Worm (Caenorhabditis elegans): Measurements from ENCODE around the gene Y19D2B.1.

Y19D2B.1 gene

ce11 chrII:10930678-10931650, 8.2 kb upstream of the Y19D2B.1 start:
- no peak for TF ChIP-seq ref-1 (GFP tag; conservative IDR thresholded peaks at IDR 0.05)

- TF ChIP-seq cog-1 (tag; optimal IDR thresholded peaks at IDR 0.05): no peak
- TF ChIP-seq med-1 (GFP tag; optimal IDR thresholded peaks at IDR 0.05; ENCODE audit: insufficient read depth): no peak
- TF ChIP-seq tab-1 (GFP tag; IDR thresholded peaks at IDR 0.05): no peak
- no peak for TF ChIP-seq flt-1 (GFP tag; IDR thresholded peaks at IDR 0.05)
- no peak for TF ChIP-seq T22C8.4 (GFP tag; IDR thresholded peaks at IDR 0.05)
- TF ChIP-seq ref-1 (GFP tag; conservative IDR thresholded peaks at IDR 0.05): no peak
- no peak for TF ChIP-seq ztf-23 (GFP tag; IDR thresholded peaks at IDR 0.05)
- TF ChIP-seq ztf-29 (GFP tag; IDR thresholded peaks at IDR 0.05): no peak
- no peak for TF ChIP-seq klf-2 (GFP tag; conservative IDR thresholded peaks at IDR 0.05)
Measured at ce11 chrII:10925804-10926570, 3.2 kb upstream of the Y19D2B.1 start, which contains the start of gene metr-1. Gene metr-1, plus strand, starts transcription at chrII:10926561.

DNA sequence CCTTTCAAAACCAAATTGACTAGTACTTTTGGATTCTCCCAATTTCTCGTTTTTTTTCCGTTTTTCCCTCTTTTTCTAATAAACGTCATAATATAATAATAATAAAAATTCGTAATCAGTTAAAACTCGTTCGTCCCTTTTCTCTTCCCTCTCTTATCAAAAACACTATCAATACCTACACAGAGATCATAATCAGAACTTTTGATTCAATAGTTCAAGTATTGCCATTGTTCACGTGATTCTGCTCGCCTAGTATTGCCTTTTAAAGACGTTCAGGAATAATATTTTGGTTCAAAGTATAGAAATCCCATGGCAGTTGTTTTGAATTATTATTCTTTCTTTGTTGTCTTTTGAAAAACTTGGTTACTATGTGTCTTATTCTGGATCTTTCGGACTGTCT, 1.9 kb upstream of the Y19D2B.1 start:
- TF ChIP-seq ztf-29 (GFP tag; IDR thresholded peaks at IDR 0.05): no peak
- no peak for TF ChIP-seq tab-1 (GFP tag; IDR thresholded peaks at IDR 0.05)
- TF ChIP-seq ztf-23 (GFP tag; IDR thresholded peaks at IDR 0.05): no peak
- no peak for TF ChIP-seq cog-1 (tag; optimal IDR thresholded peaks at IDR 0.05)
- TF ChIP-seq ref-1 (GFP tag; conservative IDR thresholded peaks at IDR 0.05): no peak
- no peak for TF ChIP-seq med-1 (GFP tag; optimal IDR thresholded peaks at IDR 0.05; ENCODE audit: insufficient read depth)
- no peak for TF ChIP-seq klf-2 (GFP tag; conservative IDR thresholded peaks at IDR 0.05)
- no peak for TF ChIP-seq T22C8.4 (GFP tag; IDR thresholded peaks at IDR 0.05)
- TF ChIP-seq flt-1 (GFP tag; IDR thresholded peaks at IDR 0.05): no peak

DNA sequence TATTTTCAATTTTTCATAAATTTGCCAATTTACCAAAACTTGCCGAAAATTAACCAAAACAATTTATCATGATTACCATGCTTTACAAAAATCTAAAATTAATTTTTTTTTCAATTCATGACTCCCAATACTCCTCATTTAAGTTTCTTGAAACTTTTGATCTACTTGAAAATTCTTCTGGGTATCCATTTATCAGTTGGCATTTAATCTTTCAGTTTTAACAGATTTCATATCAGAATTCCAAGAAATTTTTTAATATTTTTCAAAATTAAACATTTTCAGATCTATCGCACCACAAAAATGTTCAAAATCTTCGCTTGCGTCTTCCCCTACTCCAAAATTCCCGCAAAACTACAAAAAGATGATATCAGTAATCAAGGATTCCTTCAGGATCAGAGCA, 1.2 kb upstream of the Y19D2B.1 start, which contains the start of gene Y19D2B.2:
Y19D2B.2 (plus strand) TSS at position 301 of the 400 bp plus-strand sequence.
- TF ChIP-seq ztf-29 (GFP tag; IDR thresholded peaks at IDR 0.05) (no peak), T22C8.4 (GFP tag; IDR thresholded peaks at IDR 0.05) (no peak), ref-1 (GFP tag; conservative IDR thresholded peaks at IDR 0.05) (no peak), med-1 (GFP tag; optimal IDR thresholded peaks at IDR 0.05; ENCODE audit: insufficient read depth) (no peak), flt-1 (GFP tag; IDR thresholded peaks at IDR 0.05) (no peak), ztf-23 (GFP tag; IDR thresholded peaks at IDR 0.05) (no peak), tab-1 (GFP tag; IDR thresholded peaks at IDR 0.05) (no peak), cog-1 (tag; optimal IDR thresholded peaks at IDR 0.05) (no peak), klf-2 (GFP tag; conservative IDR thresholded peaks at IDR 0.05) (no peak)

ce11 chrII:10918293-10918756, 4.4 kb downstream of the Y19D2B.1 start, which contains the start of gene tba-4:
Gene tba-4, plus strand, starts transcription at chrII:10918706.
- no peak for TF ChIP-seq cog-1 (tag; optimal IDR thresholded peaks at IDR 0.05)
- TF ChIP-seq ztf-23 (GFP tag; IDR thresholded peaks at IDR 0.05): no peak
- no peak for TF ChIP-seq klf-2 (GFP tag; conservative IDR thresholded peaks at IDR 0.05)
- no peak for TF ChIP-seq ref-1 (GFP tag; conservative IDR thresholded peaks at IDR 0.05)
- no peak for TF ChIP-seq T22C8.4 (GFP tag; IDR thresholded peaks at IDR 0.05)
- TF ChIP-seq ztf-29 (GFP tag; IDR thresholded peaks at IDR 0.05): no peak
- TF ChIP-seq med-1 (GFP tag; optimal IDR thresholded peaks at IDR 0.05; ENCODE audit: insufficient read depth): no peak
- TF ChIP-seq tab-1 (GFP tag; IDR thresholded peaks at IDR 0.05): no peak

DNA sequence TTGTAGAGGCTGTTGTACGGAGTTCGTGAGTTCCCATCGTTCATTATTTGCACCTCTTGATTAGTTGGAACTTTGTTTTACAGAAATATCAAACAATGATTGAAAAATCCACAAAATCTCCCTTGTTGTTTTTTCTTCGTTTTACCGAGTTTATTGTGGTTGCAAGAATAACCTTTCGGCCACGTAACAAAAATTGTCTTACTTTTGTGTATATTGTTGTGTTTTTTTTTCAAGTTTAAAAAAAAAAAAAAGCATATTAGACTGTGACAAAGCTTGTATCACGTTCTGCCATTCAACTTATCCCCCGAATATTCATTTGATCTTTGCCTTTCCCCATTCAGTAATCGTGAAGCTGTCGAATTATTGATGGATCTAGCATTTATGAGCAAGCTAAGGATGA, 5.6 kb downstream of the Y19D2B.1 start, which contains the start of gene F44F4.10:
F44F4.10 (minus strand) TSS at position 101 of the 400 bp plus-strand sequence.
- TF ChIP-seq ztf-29 (GFP tag; IDR thresholded peaks at IDR 0.05) (no peak), klf-2 (GFP tag; conservative IDR thresholded peaks at IDR 0.05) (no peak), flt-1 (GFP tag; IDR thresholded peaks at IDR 0.05) (no peak), cog-1 (tag; optimal IDR thresholded peaks at IDR 0.05) (no peak), T22C8.4 (GFP tag; IDR thresholded peaks at IDR 0.05) (no peak), ref-1 (GFP tag; conservative IDR thresholded peaks at IDR 0.05) (no peak), tab-1 (GFP tag; IDR thresholded peaks at IDR 0.05) (no peak), ztf-23 (GFP tag; IDR thresholded peaks at IDR 0.05) (no peak), med-1 (GFP tag; optimal IDR thresholded peaks at IDR 0.05; ENCODE audit: insufficient read depth) (no peak)

ce11 chrII:10915732-10916131, 7.0 kb downstream of the Y19D2B.1 start, which contains the start of gene F44F4.9:
Gene F44F4.9, minus strand, starts transcription at chrII:10915832.
- no peak for TF ChIP-seq ztf-23 (GFP tag; IDR thresholded peaks at IDR 0.05)
- no peak for TF ChIP-seq ztf-29 (GFP tag; IDR thresholded peaks at IDR 0.05)
- no peak for TF ChIP-seq tab-1 (GFP tag; IDR thresholded peaks at IDR 0.05)
- TF ChIP-seq klf-2 (GFP tag; conservative IDR thresholded peaks at IDR 0.05): no peak
- TF ChIP-seq flt-1 (GFP tag; IDR thresholded peaks at IDR 0.05): no peak
- no peak for TF ChIP-seq ref-1 (GFP tag; conservative IDR thresholded peaks at IDR 0.05)
- TF ChIP-seq T22C8.4 (GFP tag; IDR thresholded peaks at IDR 0.05): no peak
- no peak for TF ChIP-seq cog-1 (tag; optimal IDR thresholded peaks at IDR 0.05)
- no peak for TF ChIP-seq med-1 (GFP tag; optimal IDR thresholded peaks at IDR 0.05; ENCODE audit: insufficient read depth)

- no peak for TF ChIP-seq T22C8.4 (GFP tag; IDR thresholded peaks at IDR 0.05)
- TF ChIP-seq ztf-23 (GFP tag; IDR thresholded peaks at IDR 0.05): no peak
- no peak for TF ChIP-seq klf-2 (GFP tag; conservative IDR thresholded peaks at IDR 0.05)
- no peak for TF ChIP-seq med-1 (GFP tag; optimal IDR thresholded peaks at IDR 0.05; ENCODE audit: insufficient read depth)
Measured at ce11 chrII:10914366-10914765, 8.4 kb downstream of the Y19D2B.1 start, which contains the start of gene F44F4.15. Gene F44F4.15, plus strand, starts transcription at chrII:10914666.

DNA sequence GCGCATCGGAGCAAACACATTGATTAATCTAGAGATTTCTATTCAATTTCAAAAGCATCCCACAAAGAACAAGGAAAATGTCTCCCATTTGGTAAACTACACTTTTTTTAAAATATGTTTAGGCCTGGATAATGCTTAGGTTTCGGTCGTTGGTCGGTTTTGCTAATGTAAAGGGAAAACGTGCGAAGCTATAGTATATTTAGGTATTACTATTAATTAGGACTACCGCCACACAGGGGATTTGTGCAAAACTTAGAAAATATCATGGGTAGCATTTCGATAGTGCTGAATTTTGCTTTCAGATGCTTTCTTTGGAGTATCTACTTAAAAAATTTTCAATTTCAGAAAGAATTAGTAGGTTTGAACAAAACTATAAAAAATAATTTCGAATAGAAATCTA, 9.8 kb downstream of the Y19D2B.1 start:
- TF ChIP-seq med-1 (GFP tag; optimal IDR thresholded peaks at IDR 0.05; ENCODE audit: insufficient read depth): no peak
- TF ChIP-seq ztf-29 (GFP tag; IDR thresholded peaks at IDR 0.05): no peak
- no peak for TF ChIP-seq tab-1 (GFP tag; IDR thresholded peaks at IDR 0.05)
- TF ChIP-seq ref-1 (GFP tag; conservative IDR thresholded peaks at IDR 0.05): no peak
- TF ChIP-seq cog-1 (tag; optimal IDR thresholded peaks at IDR 0.05): no peak
- TF ChIP-seq klf-2 (GFP tag; conservative IDR thresholded peaks at IDR 0.05): no peak
- no peak for TF ChIP-seq flt-1 (GFP tag; IDR thresholded peaks at IDR 0.05)
- TF ChIP-seq ztf-23 (GFP tag; IDR thresholded peaks at IDR 0.05): no peak
- TF ChIP-seq T22C8.4 (GFP tag; IDR thresholded peaks at IDR 0.05): no peak

Measured in whole organism, midembryonic.